Fruit fly (Drosophila melanogaster): ENCODE data around the gene Mst36Fa.

The Mst36Fa gene

dm6 chr2L:18677910-18678639, 1.3 kb upstream of the Mst36Fa start (continued):
- TF ChIP-seq Ets97D (GFP tag; optimal IDR thresholded peaks at IDR 0.05) (no peak), trem (tag; optimal IDR thresholded peaks at IDR 0.05) (no peak), chn (GFP tag; optimal IDR thresholded peaks at IDR 0.05) (no peak), CG7745 (tag; optimal IDR thresholded peaks at IDR 0.05) (no peak), CG17361 (GFP tag; IDR thresholded peaks at IDR 0.05) (no peak; the same call in 2 of the 3 replicates), ab (GFP tag; optimal IDR thresholded peaks at IDR 0.05) (no peak), sqz (GFP tag; optimal IDR thresholded peaks at IDR 0.05) (no peak), gsb-n (tag; optimal IDR thresholded peaks at IDR 0.05) (no peak), bcd (GFP tag; optimal IDR thresholded peaks at IDR 0.05) (no peak), CG10979 (tag; optimal IDR thresholded peaks at IDR 0.05) (no peak), Xrp1 (GFP tag; IDR thresholded peaks at IDR 0.05) (no peak), CG2889 (GFP tag; IDR thresholded peaks at IDR 0.05) (no peak), MTF-1 (GFP tag; optimal IDR thresholded peaks at IDR 0.05; ENCODE audit: borderline replicate concordance) (no peak), ATbp (GFP tag; optimal IDR thresholded peaks at IDR 0.05) (no peak), Lpt (GFP tag; optimal IDR thresholded peaks at IDR 0.05) (no peak), CoRest (tag; optimal IDR thresholded peaks at IDR 0.05) (peak; percentile 49), NfI (GFP tag; optimal IDR thresholded peaks at IDR 0.05) (peak; percentile 33), CG6654 (GFP tag; optimal IDR thresholded peaks at IDR 0.05) (peak; percentile 4), slbo (GFP tag; IDR thresholded peaks at IDR 0.05) (peak; percentile 31), CG32767 (GFP tag; IDR thresholded peaks at IDR 0.05) (no peak), CG11456 (GFP tag; IDR thresholded peaks at IDR 0.05) (0 out of 3 replicates have a peak, but pooled peaks have one; percentile 38), phol (tag; optimal IDR thresholded peaks at IDR 0.05) (peak; percentile 13), CG13424 (tag; optimal IDR thresholded peaks at IDR 0.05) (peak; percentile 43), CG1233 (GFP tag; optimal IDR thresholded peaks at IDR 0.05) (no peak), CG32532 (GFP tag; IDR thresholded peaks at IDR 0.05) (no peak), CG30403 (GFP tag; optimal IDR thresholded peaks at IDR 0.05) (peak; percentile 38), da (GFP tag; optimal IDR thresholded peaks at IDR 0.05) (no peak), corto (GFP tag; optimal IDR thresholded peaks at IDR 0.05) (no peak), CG15073 (GFP tag; optimal IDR thresholded peaks at IDR 0.05) (no peak), Hsf (GFP tag; optimal IDR thresholded peaks at IDR 0.05) (peak; percentile 2), BEAF-32 (GFP tag; optimal IDR thresholded peaks at IDR 0.05) (no peak), CG14441 (GFP tag; IDR thresholded peaks at IDR 0.05) (0 out of 2 replicates have a peak, but pooled peaks have one; percentile 10), ftz-f1 (GFP tag; optimal IDR thresholded peaks at IDR 0.05) (no peak), ttk (GFP tag; IDR thresholded peaks at IDR 0.05) (no peak), fd64A (GFP tag; optimal IDR thresholded peaks at IDR 0.05) (no peak), Atf6 (GFP tag; IDR thresholded peaks at IDR 0.05) (no peak), Med (GFP tag) (peak; percentile 69), Dp (GFP tag; optimal IDR thresholded peaks at IDR 0.05) (no peak), CG4328 (GFP tag; optimal IDR thresholded peaks at IDR 0.05) (peak; percentile 12), CG6175 (GFP tag; IDR thresholded peaks at IDR 0.05) (no peak), CG4617 (GFP tag; optimal IDR thresholded peaks at IDR 0.05; ENCODE audit: borderline replicate concordance) (no peak), CG17328 (GFP tag; IDR thresholded peaks at IDR 0.05) (no peak), CG9932 (GFP tag; IDR thresholded peaks at IDR 0.05) (0 out of 2 replicates have a peak, but pooled peaks have one; percentile 23), scrt (GFP tag; optimal IDR thresholded peaks at IDR 0.05) (no peak), ci (GFP tag; IDR thresholded peaks at IDR 0.05) (0 out of 3 replicates have a peak, but pooled peaks have one; percentile 31), Neu2 (GFP tag; optimal IDR thresholded peaks at IDR 0.05; ENCODE audit: borderline replicate concordance) (no peak), nmo (GFP tag; optimal IDR thresholded peaks at IDR 0.05) (peak; percentile 12), Ptx1 (GFP tag; IDR thresholded peaks at IDR 0.05) (peak; percentile 43; the same call in 1 of the 2 replicates), CG9437 (GFP tag; optimal IDR thresholded peaks at IDR 0.05) (peak; percentile 48), CG10321 (GFP tag; IDR thresholded peaks at IDR 0.05) (no peak)

Measured in whole organism, embryonic.